Fruit fly (Drosophila melanogaster) whole organism, embryonic: ENCODE data around the gene lva.
A peak's percentile ranks its signal among the peaks of the same experiment; 100 is the strongest.

Experiments used
- Adf1 ChIP-seq: fragments of 200-800 bp; sonication (Bioruptor generic); IDR thresholded peaks from 2 replicates; pipeline ENCODE4 v1.3.6; 2022; ENCODE audit warnings: missing biosample characterization, missing genetic modification characterization
- Atf3 ChIP-seq: fragments of 200-800 bp; sonication (Bioruptor generic); optimal IDR thresholded peaks from 3 replicates; lab custom pipeline; 2016; ENCODE audit warnings: missing biosample characterization, missing genetic modification characterization
- CG10321 ChIP-seq: fragments of 200-800 bp; sonication (Bioruptor generic); IDR thresholded peaks from 2 replicates; pipeline ENCODE4 v1.3.6; 2022; ENCODE audit warnings: missing biosample characterization, missing genetic modification characterization
- CG10366 ChIP-seq: fragments of 200-800 bp; sonication (Bioruptor generic); IDR thresholded peaks from 2 replicates; pipeline ENCODE4 v1.3.6; 2022; ENCODE audit warnings: missing biosample characterization, missing genetic modification characterization
- CG11085 ChIP-seq: fragments of 200-800 bp; sonication (Bioruptor generic); IDR thresholded peaks from 2 replicates; pipeline ENCODE4 v1.3.6; 2022; ENCODE audit warnings: missing biosample characterization, missing genetic modification characterization
- CG11695 ChIP-seq: fragments of 200-800 bp; sonication (Bioruptor generic); IDR thresholded peaks from 3 replicates; pipeline ENCODE4 v1.3.6; 2022; ENCODE audit warnings: missing biosample characterization, missing genetic modification characterization
- CG12236 ChIP-seq: fragments of 200-800 bp; sonication (Bioruptor generic); optimal IDR thresholded peaks from 2 replicates; lab custom pipeline; 2016; ENCODE audit warnings: missing biosample characterization, missing genetic modification characterization
- CG12391 ChIP-seq: fragments of 200-800 bp; sonication (Bioruptor generic); optimal IDR thresholded peaks from 3 replicates; lab custom pipeline; 2018; ENCODE audit warnings: missing biosample characterization, mild to moderate bottlenecking, missing genetic modification characterization, moderate library complexity
- CG13424 ChIP-seq: fragments of 200-800 bp; sonication (Bioruptor generic); optimal IDR thresholded peaks from 2 replicates; lab custom pipeline; 2019; ENCODE audit warnings: missing biosample characterization, mild to moderate bottlenecking, missing genetic modification characterization, moderate library complexity
- CG16815 ChIP-seq: fragments of 200-800 bp; sonication (Bioruptor generic); optimal IDR thresholded peaks from 3 replicates; lab custom pipeline; 2017; ENCODE audit warnings: missing biosample characterization, mild to moderate bottlenecking, missing genetic modification characterization
- CG17361 ChIP-seq: fragments of 200-800 bp; sonication (Bioruptor generic); IDR thresholded peaks from 3 replicates; pipeline ENCODE4 v1.3.6; 2022; ENCODE audit warnings: missing biosample characterization, missing genetic modification characterization
- CG2116 ChIP-seq: fragments of 200-800 bp; sonication (Bioruptor generic); optimal IDR thresholded peaks from 3 replicates; lab custom pipeline; 2018; ENCODE audit warnings: missing biosample characterization, mild to moderate bottlenecking, missing genetic modification characterization
- CG31441 ChIP-seq: fragments of 200-800 bp; sonication (Bioruptor generic); IDR thresholded peaks from 2 replicates; pipeline ENCODE4 v1.3.6; 2022; ENCODE audit warnings: missing biosample characterization, missing genetic modification characterization
- CG32532 ChIP-seq: fragments of 200-800 bp; sonication (Bioruptor generic); IDR thresholded peaks from 2 replicates; pipeline ENCODE4 v1.3.6; 2022; ENCODE audit warnings: missing biosample characterization, missing genetic modification characterization
- CG3995 ChIP-seq: fragments of 200-800 bp; sonication (Bioruptor generic); optimal IDR thresholded peaks from 3 replicates; lab custom pipeline; 2016; ENCODE audit warnings: missing biosample characterization, missing genetic modification characterization
- CG6175 ChIP-seq: fragments of 200-800 bp; sonication (Bioruptor generic); IDR thresholded peaks from 3 replicates; pipeline ENCODE4 v1.3.6; 2022; ENCODE audit warnings: missing biosample characterization, missing genetic modification characterization
- CG6654 ChIP-seq: fragments of 200-800 bp; sonication (Bioruptor generic); optimal IDR thresholded peaks from 2 replicates; lab custom pipeline; 2017; ENCODE audit warnings: missing biosample characterization, mild to moderate bottlenecking, missing genetic modification characterization
- CG8290 ChIP-seq, 3 experiments: fragments of 200-800 bp; sonication (Bioruptor generic); optimal IDR thresholded peaks; 2 replicates each; lab custom pipeline; 2016 to 2019; ENCODE audit warnings: missing biosample characterization in 3 of 3, missing genetic modification characterization in 3 of 3, mild to moderate bottlenecking in 2 of 3, moderate library complexity in 1 of 3
- CG8944 ChIP-seq: fragments of 200-800 bp; sonication (Bioruptor generic); optimal IDR thresholded peaks from 3 replicates; lab custom pipeline; 2016; ENCODE audit warnings: missing biosample characterization, missing genetic modification characterization
- CkIIα-i1 ChIP-seq: fragments of 200-800 bp; sonication (Bioruptor generic); IDR thresholded peaks from 2 replicates; pipeline ENCODE4 v1.3.6; 2022; ENCODE audit warnings: missing biosample characterization, missing genetic modification characterization
- CoRest ChIP-seq: fragments of 200-800 bp; sonication (Bioruptor generic); optimal IDR thresholded peaks from 3 replicates; lab custom pipeline; 2018; ENCODE audit warnings: missing biosample characterization, mild to moderate bottlenecking, missing genetic modification characterization, moderate library complexity
- CrebB ChIP-seq: fragments of 200-800 bp; sonication (Bioruptor generic); optimal IDR thresholded peaks from 3 replicates; lab custom pipeline; 2018; ENCODE audit warnings: missing biosample characterization, mild to moderate bottlenecking, missing genetic modification characterization
- Deaf1 ChIP-seq: fragments of 200-800 bp; optimal IDR thresholded peaks from 3 replicates; lab custom pipeline; 2019; ENCODE audit warnings: missing biosample characterization, mild to moderate bottlenecking, missing genetic modification characterization, moderate library complexity
- Dip3 ChIP-seq: fragments of 200-800 bp; sonication (Bioruptor generic); optimal IDR thresholded peaks from 3 replicates; lab custom pipeline; 2016; ENCODE audit warnings: missing biosample characterization, missing genetic modification characterization
- Doc3 ChIP-seq: fragments of 200-800 bp; sonication (Bioruptor generic); IDR thresholded peaks from 3 replicates; pipeline ENCODE4 v1.3.6; 2022; ENCODE audit warnings: missing biosample characterization, missing genetic modification characterization; ENCODE audit not compliant: partially characterized antibody
- Drgx ChIP-seq: fragments of 200-800 bp; sonication (Bioruptor generic); IDR thresholded peaks from 2 replicates; pipeline ENCODE4 v1.3.6; 2022; ENCODE audit warnings: missing biosample characterization, missing genetic modification characterization
- E2f1 ChIP-seq: fragments of 200-800 bp; sonication (Bioruptor generic); IDR thresholded peaks from 2 replicates; pipeline ENCODE4 v1.3.6; 2022; ENCODE audit warnings: missing biosample characterization, missing genetic modification characterization
- Mrtf ChIP-seq: fragments of 200-800 bp; sonication (Bioruptor generic); IDR thresholded peaks from 3 replicates; pipeline ENCODE4 v1.3.6; 2022; ENCODE audit warnings: missing biosample characterization, missing genetic modification characterization
- Side ChIP-seq: fragments of 200-800 bp; sonication (Bioruptor generic); optimal IDR thresholded peaks from 2 replicates; lab custom pipeline; 2016; ENCODE audit warnings: missing biosample characterization, missing genetic modification characterization
- Sox102F ChIP-seq: fragments of 200-800 bp; sonication (Bioruptor generic); optimal IDR thresholded peaks from 2 replicates; lab custom pipeline; 2018; ENCODE audit warnings: missing biosample characterization, mild to moderate bottlenecking, missing genetic modification characterization, moderate library complexity
- Tbp ChIP-seq: fragments of >200 bp; optimal IDR thresholded peaks from 2 replicates; lab custom pipeline; 2018; ENCODE audit warnings: missing biosample characterization, missing genetic modification characterization
- bcd ChIP-seq: fragments of 200-800 bp; sonication (Bioruptor generic); optimal IDR thresholded peaks from 2 replicates; lab custom pipeline; 2017; ENCODE audit warnings: missing biosample characterization, mild to moderate bottlenecking, missing genetic modification characterization
- ci ChIP-seq: fragments of 200-800 bp; sonication (Bioruptor generic); IDR thresholded peaks from 3 replicates; pipeline ENCODE4 v1.3.6; 2022; ENCODE audit warnings: missing biosample characterization, missing genetic modification characterization
- croc ChIP-seq: fragments of 200-800 bp; sonication (Bioruptor generic); conservative IDR thresholded peaks from 3 replicates; pipeline ENCODE4 v1.3.6; 2022; ENCODE audit warnings: missing biosample characterization, missing genetic modification characterization
- dati ChIP-seq: fragments of 200-800 bp; sonication (Bioruptor generic); IDR thresholded peaks from 2 replicates; pipeline ENCODE4 v1.3.6; 2022; ENCODE audit warnings: missing biosample characterization, missing genetic modification characterization
- dmrt11E ChIP-seq: fragments of 200-800 bp; sonication (Bioruptor generic); optimal IDR thresholded peaks from 3 replicates; lab custom pipeline; 2018; ENCODE audit warnings: missing biosample characterization, mild to moderate bottlenecking, missing genetic modification characterization, moderate library complexity
- dysf ChIP-seq: fragments of 200-800 bp; sonication (Bioruptor generic); IDR thresholded peaks from 3 replicates; pipeline ENCODE4 v1.3.6; 2022; ENCODE audit warnings: missing biosample characterization, missing genetic modification characterization
- gcm ChIP-seq: fragments of 200-800 bp; sonication (Bioruptor generic); optimal IDR thresholded peaks from 2 replicates; lab custom pipeline; 2019; ENCODE audit warnings: missing biosample characterization, mild to moderate bottlenecking, missing genetic modification characterization, moderate library complexity
- gem ChIP-seq: fragments of 200-800 bp; sonication (Bioruptor generic); optimal IDR thresholded peaks from 2 replicates; lab custom pipeline; 2019; ENCODE audit warnings: missing biosample characterization, mild to moderate bottlenecking, missing genetic modification characterization, moderate library complexity
- h ChIP-seq: fragments of >200 bp; optimal IDR thresholded peaks from 2 replicates; lab custom pipeline; 2017
- onecut ChIP-seq: fragments of 200-800 bp; sonication (Bioruptor generic); IDR thresholded peaks from 2 replicates; pipeline ENCODE4 v1.3.6; 2022; ENCODE audit warnings: missing biosample characterization, missing genetic modification characterization
- p53 ChIP-seq: fragments of 200-800 bp; sonication (Bioruptor generic); optimal IDR thresholded peaks from 2 replicates; lab custom pipeline; 2016; ENCODE audit warnings: missing biosample characterization, missing genetic modification characterization
- phol ChIP-seq: fragments of 200-800 bp; sonication (Bioruptor generic); optimal IDR thresholded peaks from 3 replicates; lab custom pipeline; 2018; ENCODE audit warnings: missing biosample characterization, mild to moderate bottlenecking, missing genetic modification characterization, moderate library complexity
- prd ChIP-seq, 3 experiments: fragments of >200 bp in 2 of 3; fragments of 200-800 bp in 1 of 3; sonication (Bioruptor generic) in 1 of 3; optimal IDR thresholded peaks in 2 of 3; IDR thresholded peaks in 1 of 3; 2 replicates in 2 of 3; 3 replicates in 1 of 3; pipeline versions ENCODE4 v1.3.6 to Lab custom; 2017 to 2022; ENCODE audit warnings: missing biosample characterization in 1 of 3, missing genetic modification characterization in 1 of 3
- sens ChIP-seq: fragments of 200-800 bp; sonication (Bioruptor generic); peaks from one replicate; lab custom pipeline; 2016; ENCODE audit warnings: missing biosample characterization, missing genetic modification characterization
- sim ChIP-seq: fragments of 200-800 bp; sonication (Bioruptor generic); IDR thresholded peaks from 2 replicates; pipeline ENCODE4 v1.3.6; 2022; ENCODE audit warnings: missing biosample characterization, missing genetic modification characterization
- sna ChIP-seq: fragments of 200-800 bp; sonication (Bioruptor generic); IDR thresholded peaks from 2 replicates; pipeline ENCODE4 v1.3.6; 2022; ENCODE audit warnings: missing biosample characterization, missing genetic modification characterization; ENCODE audit not compliant: partially characterized antibody
- sqz ChIP-seq: fragments of 200-800 bp; sonication (Bioruptor generic); optimal IDR thresholded peaks from 3 replicates; lab custom pipeline; 2018; ENCODE audit warnings: missing biosample characterization, mild to moderate bottlenecking, missing genetic modification characterization
- toy ChIP-seq: fragments of 200-800 bp; sonication (Bioruptor generic); IDR thresholded peaks from 2 replicates; pipeline ENCODE4 v1.3.6; 2022; ENCODE audit warnings: missing biosample characterization, missing genetic modification characterization
- tx ChIP-seq: fragments of 200-800 bp; sonication (Bioruptor generic); optimal IDR thresholded peaks from 2 replicates; lab custom pipeline; 2016; ENCODE audit warnings: missing biosample characterization, missing genetic modification characterization
- unpg ChIP-seq: fragments of 200-800 bp; sonication (Bioruptor generic); optimal IDR thresholded peaks from 3 replicates; lab custom pipeline; 2018; ENCODE audit warnings: missing biosample characterization, mild to moderate bottlenecking, missing genetic modification characterization, moderate library complexity

Gene lva

DNA sequence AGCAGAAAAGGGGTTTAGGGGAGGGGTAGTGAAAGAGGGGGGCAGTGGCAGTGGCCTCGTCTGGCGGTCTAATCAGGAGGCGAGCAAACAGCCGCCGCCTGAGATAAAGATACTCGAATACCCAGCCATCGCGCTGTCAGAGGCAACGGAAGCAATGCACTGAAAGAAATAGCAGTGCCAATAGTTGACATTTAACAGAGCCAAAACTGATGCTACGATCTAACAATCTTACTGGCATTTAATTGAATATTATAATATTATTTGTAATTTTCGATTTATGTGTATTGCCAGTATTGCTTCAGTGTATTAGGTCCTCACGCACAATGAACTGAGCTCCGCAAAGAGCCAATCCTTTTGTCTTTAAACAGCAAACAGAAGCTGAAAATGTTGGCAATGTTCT, 47.7 kb upstream of the lva start (continued):
- no peak for TF ChIP-seq p53
- TF ChIP-seq gcm, result no peak
- no peak for TF ChIP-seq Side (GFP tag; lab: Kevin White, UChicago)
- peak; percentile 19 for TF ChIP-seq unpg (GFP tag; lab: Kevin White, UChicago)
- no peak for TF ChIP-seq CG12236
- peak; percentile 28; the same call in 1 of the 2 replicates for TF ChIP-seq CG11085
- TF ChIP-seq Atf3, result no peak
- no peak for TF ChIP-seq Drgx (GFP tag; lab: Robert Waterston, UW)
- 0 out of 3 replicates have a peak, but pooled peaks have one; percentile 21 for TF ChIP-seq CG17361 (GFP tag; lab: Robert Waterston, UW)
- peak; percentile 6 for TF ChIP-seq Sox102F (GFP tag; lab: Kevin White, UChicago)
- TF ChIP-seq sens (GFP tag; lab: Kevin White, UChicago), result peak; percentile 16
- no peak for TF ChIP-seq h (lab: Kevin White, UChicago)
- peak; percentile 2 for TF ChIP-seq CG12391 (tag; lab: Kevin White, UChicago)
- 0 out of 3 replicates have a peak, but pooled peaks have one; percentile 35 for TF ChIP-seq Mrtf (GFP tag; lab: Robert Waterston, UW)
- peak; percentile 31 for TF ChIP-seq gem (tag; lab: Kevin White, UChicago)
- no peak for TF ChIP-seq CkIIα-i1 (GFP tag; lab: Robert Waterston, UW)
- no peak; the same call in 1 of the 2 replicates for TF ChIP-seq CG10366 (GFP tag; lab: Robert Waterston, UW)
- 0 out of 2 replicates have a peak, but pooled peaks have one; percentile 8 for TF ChIP-seq CG32532 (GFP tag; lab: Robert Waterston, UW)
- TF ChIP-seq bcd (GFP tag; lab: Kevin White, UChicago), result no peak
- no peak for TF ChIP-seq CG6654 (GFP tag; lab: Kevin White, UChicago)
- no peak for TF ChIP-seq sim (GFP tag; lab: Robert Waterston, UW)
- peak; percentile 7 for TF ChIP-seq CG16815 (GFP tag; lab: Kevin White, UChicago)
- no peak for TF ChIP-seq CG2116 (GFP tag; lab: Kevin White, UChicago)
- TF ChIP-seq tx (GFP tag; lab: Kevin White, UChicago), result no peak
- no peak for TF ChIP-seq CG6175 (GFP tag; lab: Robert Waterston, UW)
- TF ChIP-seq croc (GFP tag; lab: Robert Waterston, UW), result peak; percentile 30; the same call in 2 of the 3 replicates
- TF ChIP-seq ci (GFP tag; lab: Robert Waterston, UW), result 0 out of 3 replicates have a peak, but pooled peaks have one; percentile 46
- TF ChIP-seq dmrt11E (tag; lab: Kevin White, UChicago), result peak; percentile 37
- no peak for TF ChIP-seq CG8944 (GFP tag; lab: Kevin White, UChicago)
- TF ChIP-seq sqz (GFP tag; lab: Kevin White, UChicago), result no peak
- TF ChIP-seq Dip3 (GFP tag; lab: Kevin White, UChicago), result no peak
- TF ChIP-seq Tbp (GFP tag; lab: Kevin White, UChicago), result no peak
- no peak for TF ChIP-seq Adf1 (GFP tag; lab: Robert Waterston, UW)
- no peak for TF ChIP-seq CrebB
- TF ChIP-seq CG31441 (GFP tag; lab: Robert Waterston, UW), result 0 out of 2 replicates have a peak, but pooled peaks have one; percentile 33
- peak; percentile 4 for TF ChIP-seq CoRest
- no peak for TF ChIP-seq CG8290 (GFP tag; optimal IDR thresholded peaks at IDR 0.05; lab: Kevin White, UChicago)
- TF ChIP-seq CG8290 (tag; optimal IDR thresholded peaks at IDR 0.05; lab: Kevin White, UChicago), result no peak
- TF ChIP-seq dysf (GFP tag; lab: Robert Waterston, UW), result 0 out of 3 replicates have a peak, but pooled peaks have one; percentile 24

- TF ChIP-seq dati (GFP tag; lab: Robert Waterston, UW), result no peak
- TF ChIP-seq phol (tag; lab: Kevin White, UChicago), result peak; percentile 52
- peak; percentile 35 for TF ChIP-seq onecut (GFP tag; lab: Robert Waterston, UW)
- TF ChIP-seq CG13424 (tag; lab: Kevin White, UChicago), result peak; percentile 60
- no peak for TF ChIP-seq sna (GFP tag; lab: Robert Waterston, UW)
- peak; percentile 0 for TF ChIP-seq Side (GFP tag; lab: Kevin White, UChicago)
- TF ChIP-seq Deaf1, result peak; percentile 7
- no peak for TF ChIP-seq Doc3 (GFP tag; lab: Robert Waterston, UW)
- 0 out of 2 replicates have a peak, but pooled peaks have one; percentile 12 for TF ChIP-seq E2f1 (GFP tag; lab: Robert Waterston, UW)
- TF ChIP-seq toy, result no peak
- TF ChIP-seq CG31441 (GFP tag; lab: Robert Waterston, UW), result peak; percentile 30; the same call in 1 of the 2 replicates
- no peak for TF ChIP-seq CG10321 (GFP tag; lab: Robert Waterston, UW)
- 0 out of 3 replicates have a peak, but pooled peaks have one; percentile 32 for TF ChIP-seq CG11695 (GFP tag; lab: Robert Waterston, UW)
- TF ChIP-seq Drgx (GFP tag; lab: Robert Waterston, UW), result no peak
- TF ChIP-seq prd (optimal IDR thresholded peaks at IDR 0.05; lab: Kevin White, UChicago), result no peak
- TF ChIP-seq prd (GFP tag; IDR thresholded peaks at IDR 0.05; lab: Robert Waterston, UW), result peak; percentile 65
- TF ChIP-seq CG3995, result no peak
These were observed 45.7 kb upstream of the lva start for dm6 chrX:4010835-4011234.
